Worm (Caenorhabditis elegans): ENCODE data around the gene F48D6.4.
A peak's percentile ranks its signal among the peaks of the same experiment; 100 is the strongest.

Gene F48D6.4

ce11 chrX:4265283-4265907, 18.4 kb upstream of the F48D6.4 start, which contains the start of gene coel-1:
Gene coel-1 (plus strand): TSS chrX:4265663.
- TF ChIP-seq hpl-2 (GFP tag; optimal IDR thresholded peaks at IDR 0.05) (no peak), nhr-84 (tag; optimal IDR thresholded peaks at IDR 0.05) (no peak), unc-30 (tag; optimal IDR thresholded peaks at IDR 0.05) (no peak), lsy-2 (tag; optimal IDR thresholded peaks at IDR 0.05) (peak in 1 of 2 experiments; percentile 38), fos-1 (tag; optimal IDR thresholded peaks at IDR 0.05) (no peak), xbp-1 (tag; optimal IDR thresholded peaks at IDR 0.05) (peak; percentile 37), unc-130 (tag; optimal IDR thresholded peaks at IDR 0.05) (peak; percentile 5), ztf-11 (tag; optimal IDR thresholded peaks at IDR 0.05) (peak in 1 of 2 experiments; percentile 37), Y116A8C.19 (tag; optimal IDR thresholded peaks at IDR 0.05; ENCODE audit: borderline replicate concordance) (no peak), nhr-85 (tag) (peak; percentile 81), fkh-8 (tag; optimal IDR thresholded peaks at IDR 0.05) (no peak), isw-1 (GFP tag; IDR thresholded peaks at IDR 0.05) (no peak), unc-86 (tag; optimal IDR thresholded peaks at IDR 0.05) (peak; percentile 57), mef-2 (tag; optimal IDR thresholded peaks at IDR 0.05) (no peak), nhr-237 (tag; optimal IDR thresholded peaks at IDR 0.05) (no peak), mdl-1 (tag; optimal IDR thresholded peaks at IDR 0.05) (peak in 1 of 2 experiments; percentile 68), fkh-4 (tag; optimal IDR thresholded peaks at IDR 0.05; ENCODE audit: borderline replicate concordance) (no peak), jun-1 (tag; optimal IDR thresholded peaks at IDR 0.05) (peak; percentile 33), zip-4 (GFP tag; optimal IDR thresholded peaks at IDR 0.05) (no peak), nhr-77 (tag; optimal IDR thresholded peaks at IDR 0.05) (no peak), swsn-7 (tag; optimal IDR thresholded peaks at IDR 0.05) (peak; percentile 36), C34B4.2 (tag; optimal IDR thresholded peaks at IDR 0.05) (no peak), mab-9 (GFP tag; IDR thresholded peaks at IDR 0.05) (no peak), ama-1 (optimal IDR thresholded peaks at IDR 0.05) (no peak), hlh-4 (tag; optimal IDR thresholded peaks at IDR 0.05) (no peak), sptf-1 (tag; optimal IDR thresholded peaks at IDR 0.05) (no peak), nhr-90 (tag; optimal IDR thresholded peaks at IDR 0.05; ENCODE audit: poor library complexity) (peak; percentile 11), lin-35 (GFP tag; optimal IDR thresholded peaks at IDR 0.05) (peak; percentile 27 to 58), lin-39 (tag; optimal IDR thresholded peaks at IDR 0.05) (no peak), skn-1 (tag; optimal IDR thresholded peaks at IDR 0.05) (peak; percentile 32), aly-2 (tag; optimal IDR thresholded peaks at IDR 0.05) (no peak), nhr-12 (tag; optimal IDR thresholded peaks at IDR 0.05) (no peak), pqm-1 (tag; optimal IDR thresholded peaks at IDR 0.05) (no peak), efl-1 (optimal IDR thresholded peaks at IDR 0.05) (peak in 1 of 2 experiments; percentile 41), efl-1 (GFP tag; optimal IDR thresholded peaks at IDR 0.05 in 1 of 2) (peak in 1 of 2 experiments; percentile 82), lir-3 (tag; optimal IDR thresholded peaks at IDR 0.05; ENCODE audit: poor library complexity) (no peak), lin-14 (GFP tag; optimal IDR thresholded peaks at IDR 0.05) (peak; percentile 82), ces-1 (GFP tag; optimal IDR thresholded peaks at IDR 0.05) (no peak), ceh-63 (GFP tag; optimal IDR thresholded peaks at IDR 0.05) (no peak), egl-13 (tag; optimal IDR thresholded peaks at IDR 0.05) (peak; percentile 56), lin-13 (GFP tag; optimal IDR thresholded peaks at IDR 0.05) (no peak), ceh-88 (GFP tag; IDR thresholded peaks at IDR 0.05) (no peak), nhr-11 (tag; optimal IDR thresholded peaks at IDR 0.05) (no peak), tbx-2 (tag; optimal IDR thresholded peaks at IDR 0.05) (peak; percentile 41), nhr-28 (tag; optimal IDR thresholded peaks at IDR 0.05) (no peak), nhr-19 (GFP tag; conservative IDR thresholded peaks at IDR 0.05) (peak; percentile 27), nhr-76 (tag; optimal IDR thresholded peaks at IDR 0.05) (no peak), dpl-1 (GFP tag; optimal IDR thresholded peaks at IDR 0.05) (no peak), elt-2 (tag; optimal IDR thresholded peaks at IDR 0.05) (peak; percentile 12), egl-27 (tag; optimal IDR thresholded peaks at IDR 0.05) (no peak), ets-5 (GFP tag; IDR thresholded peaks at IDR 0.05) (no peak), mep-1 (tag; optimal IDR thresholded peaks at IDR 0.05) (peak; percentile 13), sox-4 (tag; optimal IDR thresholded peaks at IDR 0.05) (no peak), sup-37 (GFP tag; optimal IDR thresholded peaks at IDR 0.05) (no peak)
